Fruit fly (Drosophila melanogaster): ENCODE data around the gene Cp38.

Cp38 gene

dm6 chrX:8459452-8460040 lies 22.1 kb upstream of the Cp38 start:
- TF ChIP-seq CG17801 (GFP tag; optimal IDR thresholded peaks at IDR 0.05; ENCODE audit: partially characterized antibody): no peak

- no peak for TF ChIP-seq CG17801 (GFP tag; optimal IDR thresholded peaks at IDR 0.05; ENCODE audit: partially characterized antibody)
Observed at dm6 chrX:8460232-8460631, 21.4 kb upstream of the Cp38 start.

- no peak for TF ChIP-seq CG17801 (GFP tag; optimal IDR thresholded peaks at IDR 0.05; ENCODE audit: partially characterized antibody)
Observed at dm6 chrX:8460686-8461085, 21.0 kb upstream of the Cp38 start, which contains the start of gene CG15347. Gene CG15347 (minus strand): TSS chrX:8460898.

dm6 chrX:8461147-8461546 lies 20.5 kb upstream of the Cp38 start, which contains the start of gene Es2:
Gene Es2 (plus strand): TSS chrX:8461479.
- TF ChIP-seq CG17801 (GFP tag; optimal IDR thresholded peaks at IDR 0.05; ENCODE audit: partially characterized antibody): no peak

- TF ChIP-seq CG17801 (GFP tag; optimal IDR thresholded peaks at IDR 0.05; ENCODE audit: partially characterized antibody): no peak
Observed at dm6 chrX:8464378-8465036, 17.1 kb upstream of the Cp38 start, which contains the start of gene Sptr. Gene Sptr (minus strand): TSS chrX:8464438.

- no peak for TF ChIP-seq CG17801 (GFP tag; optimal IDR thresholded peaks at IDR 0.05; ENCODE audit: partially characterized antibody)
Observed at dm6 chrX:8466729-8467215, 14.9 kb upstream of the Cp38 start.

- no peak for TF ChIP-seq CG17801 (GFP tag; optimal IDR thresholded peaks at IDR 0.05; ENCODE audit: partially characterized antibody)
Observed at dm6 chrX:8468962-8469459, 12.6 kb upstream of the Cp38 start, which contains the start of gene CG12116. Gene CG12116 (minus strand): TSS chrX:8469012.

- no peak for TF ChIP-seq CG17801 (GFP tag; optimal IDR thresholded peaks at IDR 0.05; ENCODE audit: partially characterized antibody)
Observed at dm6 chrX:8469606-8470005, 12.0 kb upstream of the Cp38 start.

- no peak for TF ChIP-seq CG17801 (GFP tag; optimal IDR thresholded peaks at IDR 0.05; ENCODE audit: partially characterized antibody)
Observed at dm6 chrX:8470588-8470987, 11.0 kb upstream of the Cp38 start, which contains the start of gene Cp7Fa. Gene Cp7Fa (plus strand): TSS chrX:8470888.

- no peak for TF ChIP-seq CG17801 (GFP tag; optimal IDR thresholded peaks at IDR 0.05; ENCODE audit: partially characterized antibody)
Observed at dm6 chrX:8473339-8473887, 8.2 kb upstream of the Cp38 start, which contains the start of gene Cp7Fb. Gene Cp7Fb (plus strand): TSS chrX:8473837.

dm6 chrX:8475657-8476056 lies 6.0 kb upstream of the Cp38 start:
- TF ChIP-seq CG17801 (GFP tag; optimal IDR thresholded peaks at IDR 0.05; ENCODE audit: partially characterized antibody): no peak

dm6 chrX:8476817-8477216 lies 4.8 kb upstream of the Cp38 start, which contains the start of gene Cp7Fc:
Gene Cp7Fc (plus strand): TSS chrX:8477117.
- no peak for TF ChIP-seq CG17801 (GFP tag; optimal IDR thresholded peaks at IDR 0.05; ENCODE audit: partially characterized antibody)

- no peak for TF ChIP-seq CG17801 (GFP tag; optimal IDR thresholded peaks at IDR 0.05; ENCODE audit: partially characterized antibody)
Observed at dm6 chrX:8479031-8479568, 2.5 kb upstream of the Cp38 start, which contains the start of gene Cp36. Gene Cp36 (plus strand): TSS chrX:8479319.

- TF ChIP-seq CG17801 (GFP tag; optimal IDR thresholded peaks at IDR 0.05; ENCODE audit: partially characterized antibody): no peak
Observed at dm6 chrX:8483671-8484070, 2.0 kb downstream of the Cp38 start, which contains the start of gene CG33223. Gene CG33223 (minus strand): TSS chrX:8483885.

dm6 chrX:8484778-8485177 lies 3.1 kb downstream of the Cp38 start:
- no peak for TF ChIP-seq CG17801 (GFP tag; optimal IDR thresholded peaks at IDR 0.05; ENCODE audit: partially characterized antibody)

Measured in ovary, adult (tissue).